Fruit fly (Drosophila melanogaster) whole organism, pupa: ENCODE data around the gene Ac13E.
A peak's percentile ranks its signal among the peaks of the same experiment; 100 is the strongest.

Experiments
- CG10348 ChIP-seq: fragments of 200-800 bp; sonication (Bioruptor generic); IDR thresholded peaks from 2 replicates; pipeline ENCODE4 v1.3.6; 2022; ENCODE audit warnings: missing biosample characterization, missing genetic modification characterization
- CG12605 ChIP-seq: fragments of 200-800 bp; sonication (Bioruptor generic); IDR thresholded peaks from 2 replicates; pipeline ENCODE4 v1.3.6; 2022; ENCODE audit warnings: missing biosample characterization, missing genetic modification characterization
- CG13204 ChIP-seq: fragments of 200-800 bp; sonication (Bioruptor generic); optimal IDR thresholded peaks from 2 replicates; lab custom pipeline; 2018; ENCODE audit warnings: missing biosample characterization, mild to moderate bottlenecking, missing genetic modification characterization, moderate library complexity
- CG14655 ChIP-seq: fragments of 200-800 bp; sonication (Bioruptor generic); optimal IDR thresholded peaks from 3 replicates; lab custom pipeline; 2017; ENCODE audit warnings: mild to moderate bottlenecking, missing biosample characterization, missing genetic modification reagents, missing genetic modification characterization
- CG15710 ChIP-seq: fragments of 200-800 bp; sonication (Bioruptor generic); optimal IDR thresholded peaks from 2 replicates; lab custom pipeline; 2018; ENCODE audit warnings: missing biosample characterization, mild to moderate bottlenecking, missing genetic modification characterization, moderate library complexity
- CG17806 ChIP-seq: fragments of 200-800 bp; sonication (Bioruptor generic); optimal IDR thresholded peaks from 2 replicates; lab custom pipeline; 2018; ENCODE audit warnings: missing biosample characterization, mild to moderate bottlenecking, missing genetic modification characterization, moderate library complexity
- CG32121 ChIP-seq: fragments of 200-800 bp; sonication (Bioruptor generic); IDR thresholded peaks from 2 replicates; pipeline ENCODE4 v1.3.6; 2022; ENCODE audit warnings: missing biosample characterization, missing genetic modification characterization
- CG34367 ChIP-seq: fragments of 200-800 bp; sonication (Bioruptor generic); optimal IDR thresholded peaks from 2 replicates; lab custom pipeline; 2018; ENCODE audit warnings: missing biosample characterization, mild to moderate bottlenecking, missing genetic modification characterization
- CG4496 ChIP-seq: fragments of 200-800 bp; sonication (Bioruptor generic); IDR thresholded peaks from 3 replicates; pipeline ENCODE4 v1.3.6; 2022; ENCODE audit warnings: missing biosample characterization, missing genetic modification characterization
- CG8159 ChIP-seq: fragments of 200-800 bp; sonication (Bioruptor generic); optimal IDR thresholded peaks from 3 replicates; lab custom pipeline; 2018; ENCODE audit warnings: missing biosample characterization, mild to moderate bottlenecking, missing genetic modification characterization, moderate library complexity
- CG8301 ChIP-seq: fragments of 200-800 bp; sonication (Bioruptor generic); optimal IDR thresholded peaks from 2 replicates; lab custom pipeline; 2018; ENCODE audit warnings: missing biosample characterization, mild to moderate bottlenecking, missing genetic modification characterization
- CG9948 ChIP-seq: fragments of 200-800 bp; sonication (Bioruptor generic); optimal IDR thresholded peaks from 2 replicates; lab custom pipeline; 2018; ENCODE audit warnings: missing biosample characterization, mild to moderate bottlenecking, missing genetic modification characterization, moderate library complexity
- D1 ChIP-seq: fragments of 200-800 bp; sonication (Bioruptor generic); optimal IDR thresholded peaks from 2 replicates; lab custom pipeline; 2018; ENCODE audit warnings: missing biosample characterization, mild to moderate bottlenecking, missing genetic modification characterization, moderate library complexity
- EcR ChIP-seq: fragments of 200-800 bp; sonication (Bioruptor generic); optimal IDR thresholded peaks from 3 replicates; lab custom pipeline; 2019; ENCODE audit warnings: missing biosample characterization, missing genetic modification characterization, mild to moderate bottlenecking, moderate library complexity, missing genetic modification reagents
- Ets98B ChIP-seq: fragments of 200-800 bp; sonication (Bioruptor generic); IDR thresholded peaks from 2 replicates; pipeline ENCODE4 v1.3.6; 2022; ENCODE audit warnings: missing biosample characterization, missing genetic modification characterization
- Pif1A ChIP-seq: fragments of 200-800 bp; sonication (Bioruptor generic); optimal IDR thresholded peaks from 3 replicates; lab custom pipeline; 2016; ENCODE audit warnings: missing biosample characterization, missing genetic modification characterization
- Pif1B ChIP-seq: fragments of 200-800 bp; sonication (Bioruptor generic); optimal IDR thresholded peaks from 3 replicates; lab custom pipeline; 2016; ENCODE audit warnings: missing biosample characterization, missing genetic modification characterization
- Snoo ChIP-seq: fragments of 200-800 bp; sonication (Bioruptor generic); optimal IDR thresholded peaks from 3 replicates; lab custom pipeline; 2017; ENCODE audit warnings: missing biosample characterization, mild to moderate bottlenecking, missing genetic modification characterization, inconsistent platforms
- fd96Ca ChIP-seq: fragments of 200-800 bp; sonication (Bioruptor generic); IDR thresholded peaks from 3 replicates; pipeline ENCODE4 v1.3.6; 2022; ENCODE audit warnings: missing biosample characterization, missing genetic modification characterization
- gl ChIP-seq: fragments of 200-800 bp; sonication (Bioruptor generic); optimal IDR thresholded peaks from 2 replicates; lab custom pipeline; 2018; ENCODE audit warnings: missing biosample characterization, mild to moderate bottlenecking, missing genetic modification characterization
- rn ChIP-seq: fragments of 200-800 bp; sonication (Bioruptor generic); IDR thresholded peaks from 2 replicates; pipeline ENCODE4 v1.3.6; 2022; ENCODE audit warnings: missing biosample characterization, missing genetic modification characterization

Gene Ac13E

DNA sequence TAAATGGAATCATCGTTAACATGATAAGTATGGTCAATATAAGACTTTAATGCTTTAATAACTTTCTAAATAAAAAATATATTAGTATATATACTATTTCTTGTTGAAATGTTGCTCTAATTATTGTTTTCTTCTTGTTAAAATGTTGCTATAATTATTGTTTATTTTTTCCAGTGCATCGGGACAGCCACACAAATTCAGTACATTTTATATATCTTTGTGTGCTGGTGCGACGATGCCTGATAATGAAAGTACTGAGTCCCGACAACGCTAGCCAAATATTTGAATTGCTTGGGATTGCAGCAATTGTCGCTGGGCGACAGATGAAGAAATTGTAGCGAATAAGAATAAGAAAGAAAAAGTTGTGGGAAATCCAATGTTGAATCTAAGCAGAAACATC lies 24.9 kb downstream of the Ac13E start:
- no peak for TF ChIP-seq Snoo
- peak; percentile 51 for TF ChIP-seq CG8159 (tag; lab: Kevin White, UChicago)
- TF ChIP-seq D1 (tag; lab: Kevin White, UChicago), result no peak
- TF ChIP-seq CG15710, result peak; percentile 24
- no peak for TF ChIP-seq gl (tag; lab: Kevin White, UChicago)
- TF ChIP-seq fd96Ca (GFP tag; lab: Robert Waterston, UW), result no peak
- TF ChIP-seq CG13204 (GFP tag; lab: Kevin White, UChicago), result no peak
- no peak for TF ChIP-seq Ets98B (GFP tag; lab: Robert Waterston, UW)
- peak; percentile 22 for TF ChIP-seq CG9948
- no peak for TF ChIP-seq rn (GFP tag; lab: Robert Waterston, UW)
- TF ChIP-seq CG17806, result peak; percentile 28
- no peak for TF ChIP-seq CG8301
- TF ChIP-seq CG10348 (GFP tag; lab: Robert Waterston, UW), result no peak
- TF ChIP-seq CG34367 (tag; lab: Kevin White, UChicago), result no peak

DNA sequence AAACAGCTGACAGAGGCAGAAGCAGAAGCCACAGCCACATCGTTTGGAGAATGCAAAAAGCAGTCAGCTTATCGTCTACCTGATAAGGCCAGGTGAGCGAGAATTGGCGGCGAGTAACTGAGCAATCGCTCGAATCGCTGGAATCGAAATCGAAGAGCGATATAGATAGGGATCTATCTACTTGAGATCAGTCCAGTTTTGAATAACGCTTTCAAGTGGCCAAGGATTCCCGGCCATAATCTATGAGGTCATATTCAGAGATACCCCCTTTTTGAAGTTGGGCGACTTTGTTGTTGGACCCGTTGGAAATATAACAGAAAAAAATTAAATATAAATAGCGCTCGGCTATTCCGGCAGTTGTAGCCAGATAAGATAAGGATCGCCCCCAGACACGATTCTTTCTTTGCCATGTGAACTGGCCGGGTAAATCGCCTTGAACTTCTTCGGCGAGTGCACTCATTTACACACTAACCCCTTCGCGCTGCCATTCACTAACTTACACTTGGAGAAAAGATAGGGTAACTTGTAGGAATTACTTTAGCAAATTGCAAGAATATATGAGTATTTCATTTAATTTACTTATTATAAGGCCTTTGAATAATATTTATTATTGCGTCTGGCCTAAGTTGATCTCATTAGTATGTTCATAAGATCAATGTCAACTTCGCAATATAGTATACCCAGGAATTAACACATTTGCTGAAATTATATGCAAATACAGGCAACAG lies 31.5 kb downstream of the Ac13E start:
- TF ChIP-seq EcR (GFP tag; lab: Kevin White, UChicago) (peak; percentile 66), CG8159 (tag; lab: Kevin White, UChicago) (peak; percentile 40), CG34367 (tag; lab: Kevin White, UChicago) (no peak)

DNA sequence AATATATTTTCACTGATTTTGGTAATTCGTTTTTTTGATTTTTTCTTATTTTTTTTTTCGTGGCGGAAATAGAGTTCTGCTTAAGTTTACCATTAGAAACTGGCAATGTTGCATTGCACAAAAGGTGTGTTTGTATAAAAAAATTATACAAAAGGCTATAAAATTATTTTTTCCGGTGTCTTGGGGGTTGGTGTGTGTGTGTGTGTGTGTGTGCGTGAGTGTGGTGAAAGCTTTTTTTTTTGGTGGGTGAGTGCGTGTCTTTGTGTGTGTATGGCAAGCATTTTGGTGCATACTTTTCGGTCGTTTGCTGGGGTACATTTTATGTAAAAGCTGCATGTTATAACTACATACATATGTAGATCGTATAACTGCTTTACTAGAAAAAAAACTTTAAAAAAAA lies 42.7 kb downstream of the Ac13E start:
- TF ChIP-seq CG4496 (GFP tag; lab: Robert Waterston, UW) (peak; percentile 22; the same call in 1 of the 3 replicates), gl (tag; lab: Kevin White, UChicago) (no peak), CG8159 (tag; lab: Kevin White, UChicago) (no peak), CG12605 (no peak), CG32121 (GFP tag; lab: Robert Waterston, UW) (0 out of 2 replicates have a peak, but pooled peaks have one; percentile 20)

DNA sequence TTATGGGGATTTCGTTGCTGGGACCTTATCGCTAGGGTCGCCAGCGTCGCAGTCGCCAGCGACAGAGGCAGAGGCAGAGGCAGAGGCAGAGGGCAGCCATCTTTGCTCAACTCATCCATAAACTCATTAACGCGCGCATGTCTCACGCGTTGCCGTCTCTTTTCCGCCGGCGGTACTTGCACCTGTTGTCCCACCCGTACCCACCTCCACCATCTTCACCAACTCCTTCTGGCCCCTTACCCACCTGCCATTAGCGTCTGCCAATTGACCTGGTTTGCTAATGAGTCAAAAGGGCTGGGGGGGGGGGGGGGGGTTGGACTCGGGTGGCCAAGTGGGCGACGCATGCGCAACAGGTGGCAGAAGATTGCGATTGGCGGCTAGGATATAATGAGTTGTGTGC lies 51.2 kb downstream of the Ac13E start:
- TF ChIP-seq EcR (GFP tag; lab: Kevin White, UChicago) (no peak), CG9948 (no peak)

DNA sequence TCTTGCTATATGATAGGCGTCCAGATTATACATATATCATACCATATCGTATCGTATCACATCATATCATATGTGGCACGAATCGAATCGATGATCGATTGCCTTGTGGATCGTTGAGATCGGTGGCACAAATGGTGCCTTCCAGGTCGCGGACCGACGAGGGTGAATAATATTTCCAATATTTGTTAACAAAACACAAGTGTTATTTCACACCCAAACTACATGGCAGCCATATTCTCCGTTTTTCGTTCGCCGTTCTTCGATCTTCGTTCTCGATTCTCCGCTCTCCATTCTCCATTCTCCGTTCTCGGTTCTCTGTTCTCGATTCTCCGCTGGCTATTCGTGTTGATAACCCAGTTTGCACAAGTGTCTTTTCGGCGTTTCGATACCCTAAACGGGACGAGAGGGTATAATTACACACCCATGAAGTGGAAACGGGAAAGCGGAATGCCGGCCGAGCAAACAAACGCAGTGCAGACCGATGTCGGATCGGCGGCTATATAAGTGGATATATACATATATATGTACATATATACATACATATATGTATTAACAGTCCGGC lies 52.3 kb downstream of the Ac13E start:
- TF ChIP-seq Snoo, result no peak

DNA sequence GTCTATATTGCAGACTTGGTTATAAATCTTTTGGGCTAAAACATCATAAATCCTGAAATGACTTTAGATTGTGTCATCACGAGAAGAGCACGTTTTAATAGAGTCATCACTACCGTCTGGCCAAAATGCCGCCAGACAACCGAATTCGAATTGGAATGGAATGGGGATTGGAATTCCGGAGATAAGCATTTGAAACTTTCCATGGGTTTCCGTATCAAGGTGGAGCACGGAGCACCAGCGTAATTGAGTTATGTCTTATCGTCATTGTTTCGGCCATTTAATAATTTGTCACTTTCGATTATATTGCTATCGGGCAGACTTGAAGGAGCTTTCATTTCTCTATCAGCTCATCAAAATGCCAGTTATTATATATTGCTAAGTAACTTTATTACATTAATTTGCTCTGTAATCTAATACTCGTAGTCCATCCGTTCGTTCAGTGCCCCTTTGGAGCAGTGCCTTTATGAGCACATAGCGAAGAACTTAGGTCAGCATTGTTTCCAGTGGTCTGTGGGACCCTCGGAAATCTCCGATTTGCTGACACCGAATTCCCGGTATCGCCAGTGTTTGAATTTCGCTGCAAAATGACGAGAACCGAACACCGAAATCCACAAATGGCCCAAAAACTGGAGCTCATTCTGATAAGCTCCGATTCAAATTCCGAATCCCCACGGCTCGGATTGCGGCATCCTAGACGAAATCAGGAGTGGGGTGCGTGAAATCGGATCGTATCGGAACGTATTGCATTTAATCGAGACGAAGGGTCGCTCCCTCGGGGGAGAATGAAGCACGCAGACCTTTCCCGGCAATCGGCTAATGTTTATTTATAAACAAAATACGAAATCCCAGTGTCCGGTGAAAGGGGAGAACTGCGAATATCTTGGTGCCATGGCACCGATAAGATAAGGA lies 53.8 kb downstream of the Ac13E start:
- TF ChIP-seq rn (GFP tag; lab: Robert Waterston, UW) (no peak), CG9948 (no peak), Snoo (no peak), CG14655 (GFP tag; lab: Kevin White, UChicago) (no peak)

DNA sequence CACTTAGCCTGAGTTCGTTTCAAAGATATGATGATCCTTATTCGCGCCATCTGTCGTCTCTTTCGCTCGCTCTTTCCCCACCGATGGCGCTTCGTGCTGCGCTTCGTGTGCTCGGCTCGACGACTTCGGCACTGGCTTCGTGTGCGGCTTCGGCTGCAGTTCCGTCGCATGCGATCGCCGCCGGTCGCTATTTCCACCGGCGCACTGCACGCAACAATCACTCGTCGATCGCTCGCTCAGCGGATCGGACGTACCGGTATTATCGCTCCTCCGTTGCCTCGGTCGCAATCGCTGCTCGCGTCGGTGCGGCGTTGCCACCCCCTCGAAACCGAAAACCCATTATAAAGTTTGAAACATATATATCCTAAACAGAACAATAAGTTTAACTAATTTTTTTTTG lies 55.3 kb downstream of the Ac13E start:
- peak; percentile 13 for TF ChIP-seq Snoo
- TF ChIP-seq fd96Ca (GFP tag; lab: Robert Waterston, UW), result 0 out of 3 replicates have a peak, but pooled peaks have one; percentile 12
- peak; percentile 87 for TF ChIP-seq CG4496 (GFP tag; lab: Robert Waterston, UW)
- TF ChIP-seq CG12605, result no peak
- no peak for TF ChIP-seq CG17806
- TF ChIP-seq CG14655 (GFP tag; lab: Kevin White, UChicago), result no peak
- peak; percentile 25 for TF ChIP-seq CG8159 (tag; lab: Kevin White, UChicago)
- TF ChIP-seq CG13204 (GFP tag; lab: Kevin White, UChicago), result peak; percentile 52
- TF ChIP-seq Ets98B (GFP tag; lab: Robert Waterston, UW), result peak; percentile 48; the same call in 1 of the 2 replicates
- TF ChIP-seq CG34367 (tag; lab: Kevin White, UChicago), result peak; percentile 3
- TF ChIP-seq Pif1A (GFP tag; lab: Kevin White, UChicago), result peak; percentile 51
- peak; percentile 13 for TF ChIP-seq CG15710
- TF ChIP-seq CG32121 (GFP tag; lab: Robert Waterston, UW), result no peak
- TF ChIP-seq Pif1B (GFP tag; lab: Kevin White, UChicago), result peak; percentile 13
- TF ChIP-seq, all 21 proteins: peak for 10
